Worm (Caenorhabditis elegans): ENCODE data around the gene B0280.17.

B0280.17 gene

DNA sequence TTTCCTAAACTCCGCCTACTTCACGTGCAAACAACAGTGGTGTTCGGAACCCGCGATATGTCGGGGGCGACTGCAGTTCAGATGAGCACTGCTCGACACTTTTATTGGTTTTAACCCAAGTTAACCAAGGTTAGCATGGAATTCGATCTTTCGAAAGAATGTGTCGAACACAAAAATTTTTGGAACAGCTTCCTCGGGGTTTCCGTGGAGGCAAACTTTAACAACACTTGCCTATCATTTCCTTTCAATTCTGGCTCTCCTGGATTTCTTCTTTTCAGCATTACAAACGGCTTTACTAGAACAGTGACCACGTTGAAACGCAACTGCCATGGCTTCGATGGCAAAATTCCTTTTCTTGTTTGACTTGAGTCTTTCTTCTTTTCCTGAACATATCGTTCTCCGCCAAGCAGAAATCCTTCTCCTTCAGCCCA is 5.4 kb upstream of the B0280.17 start (continued):
- TF ChIP-seq hlh-11 (tag; optimal IDR thresholded peaks at IDR 0.05) (peak; percentile 73), dmd-6 (GFP tag; IDR thresholded peaks at IDR 0.05) (peak; percentile 70), dmd-9 (GFP tag; IDR thresholded peaks at IDR 0.05) (no peak), php-3 (GFP tag; IDR thresholded peaks at IDR 0.05) (peak; percentile 89), saeg-2 (GFP tag; IDR thresholded peaks at IDR 0.05) (no peak), daf-12 (tag; optimal IDR thresholded peaks at IDR 0.05) (no peak), duxl-1 (tag; optimal IDR thresholded peaks at IDR 0.05; ENCODE audit: poor library complexity) (peak; percentile 82), ZK337.2 (GFP tag; IDR thresholded peaks at IDR 0.05) (no peak), nhr-11 (tag; optimal IDR thresholded peaks at IDR 0.05) (no peak), madf-5 (GFP tag; IDR thresholded peaks at IDR 0.05) (no peak), jun-1 (tag; optimal IDR thresholded peaks at IDR 0.05) (no peak), lin-15B (tag; optimal IDR thresholded peaks at IDR 0.05) (peak; percentile 28), nhr-10 (tag; optimal IDR thresholded peaks at IDR 0.05) (peak; percentile 66), mdt-29 (GFP tag; IDR thresholded peaks at IDR 0.05) (peak; percentile 84; the same call in 1 of the 2 replicates), nhr-6 (tag; optimal IDR thresholded peaks at IDR 0.05) (no peak), nhr-102 (tag; optimal IDR thresholded peaks at IDR 0.05) (peak; percentile 81), tra-1 (GFP tag; IDR thresholded peaks at IDR 0.05) (no peak), arid-1 (GFP tag; conservative IDR thresholded peaks at IDR 0.05) (peak; percentile 70), egl-43 (GFP tag; IDR thresholded peaks at IDR 0.05) (peak; percentile 54), unc-130 (GFP tag; optimal IDR thresholded peaks at IDR 0.05) (peak; percentile 24), fos-1 (tag; optimal IDR thresholded peaks at IDR 0.05) (no peak), lin-29 (GFP tag; IDR thresholded peaks at IDR 0.05) (no peak), gei-8 (GFP tag; optimal IDR thresholded peaks at IDR 0.05) (no peak), Y5F2A.4 (GFP tag; optimal IDR thresholded peaks at IDR 0.05) (peak; percentile 61), aly-2 (tag; optimal IDR thresholded peaks at IDR 0.05) (no peak), attf-4 (tag; optimal IDR thresholded peaks at IDR 0.05) (no peak), mep-1 (tag; optimal IDR thresholded peaks at IDR 0.05) (peak; percentile 83), nhr-42 (GFP tag; IDR thresholded peaks at IDR 0.05) (peak; percentile 68; the same call in 1 of the 2 replicates), lin-39 (tag; optimal IDR thresholded peaks at IDR 0.05) (no peak), ctbp-1 (GFP tag; IDR thresholded peaks at IDR 0.05) (no peak), nhr-28 (tag; optimal IDR thresholded peaks at IDR 0.05) (peak; percentile 57), aha-1 (tag) (peak; percentile 65), ama-1 (optimal IDR thresholded peaks at IDR 0.05) (peak; percentile 98), daf-8 (GFP tag; IDR thresholded peaks at IDR 0.05) (no peak), lin-13 (GFP tag; optimal IDR thresholded peaks at IDR 0.05) (peak; percentile 54), ceh-32 (tag; optimal IDR thresholded peaks at IDR 0.05; ENCODE audit: poor library complexity) (no peak), tag-97 (GFP tag; IDR thresholded peaks at IDR 0.05) (no peak), R02D3.7 (tag; optimal IDR thresholded peaks at IDR 0.05) (no peak), dpl-1 (GFP tag; optimal IDR thresholded peaks at IDR 0.05) (peak; percentile 33), set-16 (GFP tag; IDR thresholded peaks at IDR 0.05) (no peak), F26F4.8 (GFP tag; conservative IDR thresholded peaks at IDR 0.05) (no peak), cey-2 (tag; optimal IDR thresholded peaks at IDR 0.05; ENCODE audit: borderline replicate concordance, insufficient read depth) (no peak), rbr-2 (tag; optimal IDR thresholded peaks at IDR 0.05) (peak; percentile 39), lir-3 (tag; optimal IDR thresholded peaks at IDR 0.05) (no peak), lim-7 (GFP tag; IDR thresholded peaks at IDR 0.05) (no peak), Y75B8A.6 (GFP tag; IDR thresholded peaks at IDR 0.05) (peak; percentile 69; the same call in 1 of the 2 replicates), nhr-41 (GFP tag; IDR thresholded peaks at IDR 0.05) (no peak), ztf-7 (tag; optimal IDR thresholded peaks at IDR 0.05) (peak; percentile 38), zag-1 (tag; optimal IDR thresholded peaks at IDR 0.05) (no peak), ZK546.5 (tag; optimal IDR thresholded peaks at IDR 0.05) (peak in 1 of 2 experiments; percentile 25), skn-1 (tag; optimal IDR thresholded peaks at IDR 0.05) (no peak), zip-11 (GFP tag; IDR thresholded peaks at IDR 0.05) (no peak), hlh-30 (tag; optimal IDR thresholded peaks at IDR 0.05; ENCODE audit: insufficient read depth) (peak; percentile 72)
